Fruit fly (Drosophila melanogaster): Measurements from ENCODE around the gene CG4830.

DNA sequence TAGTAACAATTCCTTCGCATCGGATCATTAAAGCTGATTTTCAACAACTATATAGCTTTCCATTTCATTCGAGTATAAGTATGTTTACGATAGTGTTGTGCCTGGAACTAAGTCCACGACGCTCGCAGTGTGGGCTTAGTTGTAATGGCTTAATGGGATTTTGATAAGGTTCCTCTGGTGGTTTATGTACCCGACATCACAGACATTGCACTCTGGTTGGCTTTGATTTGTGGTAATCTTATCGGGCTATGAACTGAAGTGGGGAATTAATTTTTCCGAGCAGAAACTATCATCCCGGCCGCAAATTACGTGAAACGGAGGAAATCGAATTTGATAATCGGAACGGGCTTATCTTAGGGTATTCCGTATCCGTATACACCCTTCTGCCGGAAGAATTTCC, 1.4 kb upstream of the CG4830 start:
- TF ChIP-seq Hr78 (GFP tag; optimal IDR thresholded peaks at IDR 0.05), result no peak
- no peak for TF ChIP-seq Jra (GFP tag; optimal IDR thresholded peaks at IDR 0.05)
- TF ChIP-seq foxo (GFP tag; optimal IDR thresholded peaks at IDR 0.05), result no peak
- no peak for TF ChIP-seq OdsH (GFP tag; optimal IDR thresholded peaks at IDR 0.05)
- no peak for TF ChIP-seq h (GFP tag; optimal IDR thresholded peaks at IDR 0.05)
- TF ChIP-seq Abd-B (GFP tag; optimal IDR thresholded peaks at IDR 0.05), result no peak
